Fruit fly (Drosophila melanogaster): Measurements from ENCODE around the gene TSG101.

The TSG101 gene

DNA sequence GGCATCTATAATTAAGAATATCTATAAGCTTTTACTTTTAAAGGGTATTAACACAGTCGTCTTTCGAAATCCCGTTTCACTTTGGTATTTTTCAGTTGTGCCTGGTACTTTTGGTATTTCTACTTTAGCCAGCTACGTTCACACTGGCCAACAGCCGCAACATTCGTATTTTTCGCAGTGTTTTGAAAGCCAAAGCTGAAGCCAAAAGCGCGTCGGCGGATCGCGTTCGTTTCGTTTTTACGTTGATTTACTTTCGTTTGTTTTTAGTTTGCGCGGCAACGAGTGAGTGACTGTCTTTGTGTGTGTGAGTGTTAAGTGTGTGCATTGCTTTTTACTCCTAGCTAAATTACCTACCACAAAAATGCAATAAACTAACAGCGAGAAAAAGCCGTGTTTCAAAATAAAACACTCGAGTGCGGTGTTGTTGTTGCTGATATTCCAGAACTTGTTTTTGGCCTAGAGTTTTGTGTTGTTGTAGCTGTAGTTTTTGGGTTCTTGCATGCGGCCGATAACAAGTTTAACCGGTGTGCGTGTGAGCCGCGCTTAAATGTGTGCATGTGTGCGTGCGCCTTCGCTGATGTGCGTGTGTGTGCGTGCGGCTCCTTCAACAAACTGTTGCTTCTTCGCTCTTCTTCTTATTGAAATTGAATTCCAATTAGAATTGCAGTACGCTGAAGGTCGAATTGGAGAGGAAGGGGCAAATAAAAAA is 23.2 kb downstream of the TSG101 start, which contains the start of gene Lmpt (continued):
- no peak for TF ChIP-seq kay (GFP tag; optimal IDR thresholded peaks at IDR 0.05)
- TF ChIP-seq CG14441 (GFP tag; IDR thresholded peaks at IDR 0.05), result no peak
- no peak for TF ChIP-seq CG15011 (GFP tag; optimal IDR thresholded peaks at IDR 0.05)
- no peak for TF ChIP-seq sima (GFP tag; optimal IDR thresholded peaks at IDR 0.05)
- peak; percentile 7 for TF ChIP-seq BEAF-32 (GFP tag; optimal IDR thresholded peaks at IDR 0.05)
- TF ChIP-seq CG9876 (GFP tag; optimal IDR thresholded peaks at IDR 0.05), result no peak
- TF ChIP-seq kah (GFP tag; optimal IDR thresholded peaks at IDR 0.05), result no peak
- no peak for TF ChIP-seq CG12219 (GFP tag; optimal IDR thresholded peaks at IDR 0.05)
- no peak for TF ChIP-seq Ssrp (tag; optimal IDR thresholded peaks at IDR 0.05)
- no peak for TF ChIP-seq Doc3 (GFP tag; IDR thresholded peaks at IDR 0.05; ENCODE audit: partially characterized antibody)
- TF ChIP-seq her (GFP tag; optimal IDR thresholded peaks at IDR 0.05), result no peak
- TF ChIP-seq CG6175 (GFP tag; IDR thresholded peaks at IDR 0.05), result no peak; the same call in 2 of the 3 replicates
- no peak for TF ChIP-seq Nf-YA (GFP tag; IDR thresholded peaks at IDR 0.05)
- no peak for TF ChIP-seq Sox102F (GFP tag; optimal IDR thresholded peaks at IDR 0.05)
- no peak for TF ChIP-seq CG18599 (GFP tag; optimal IDR thresholded peaks at IDR 0.05)
- TF ChIP-seq fd102C (GFP tag; optimal IDR thresholded peaks at IDR 0.05), result no peak
- TF ChIP-seq CG13894 (tag; optimal IDR thresholded peaks at IDR 0.05), result no peak
- TF ChIP-seq CG17568 (GFP tag; optimal IDR thresholded peaks at IDR 0.05), result no peak
- TF ChIP-seq repo (GFP tag; optimal IDR thresholded peaks at IDR 0.05), result no peak
- no peak for TF ChIP-seq CG1832 (GFP tag; optimal IDR thresholded peaks at IDR 0.05)
- no peak for TF ChIP-seq dimm (GFP tag; IDR thresholded peaks at IDR 0.05)
- TF ChIP-seq sug (tag; optimal IDR thresholded peaks at IDR 0.05), result peak; percentile 25
- no peak for TF ChIP-seq CG17186 (GFP tag; optimal IDR thresholded peaks at IDR 0.05)
- TF ChIP-seq CG16863 (GFP tag; optimal IDR thresholded peaks at IDR 0.05), result no peak
- no peak for TF ChIP-seq pnt (GFP tag; optimal IDR thresholded peaks at IDR 0.05)
- no peak for TF ChIP-seq crol (GFP tag; IDR thresholded peaks at IDR 0.05)
- TF ChIP-seq CG6683 (GFP tag; optimal IDR thresholded peaks at IDR 0.05), result no peak
- TF ChIP-seq CG12659 (GFP tag; optimal IDR thresholded peaks at IDR 0.05), result peak; percentile 59
- no peak for TF ChIP-seq Sry-β (GFP tag; optimal IDR thresholded peaks at IDR 0.05)
- peak; percentile 77 for TF ChIP-seq Med (GFP tag)
- TF ChIP-seq zfh1 (GFP tag; IDR thresholded peaks at IDR 0.05), result no peak
- TF ChIP-seq CG2120 (GFP tag; optimal IDR thresholded peaks at IDR 0.05), result peak; percentile 13
- TF ChIP-seq Sry-δ (GFP tag; optimal IDR thresholded peaks at IDR 0.05), result no peak
- TF ChIP-seq Oaz (GFP tag; IDR thresholded peaks at IDR 0.05), result no peak
- no peak for TF ChIP-seq CG12744 (GFP tag; optimal IDR thresholded peaks at IDR 0.05)
- no peak for TF ChIP-seq ara (GFP tag; IDR thresholded peaks at IDR 0.05)
- TF ChIP-seq CG3407 (GFP tag; optimal IDR thresholded peaks at IDR 0.05), result no peak
- TF ChIP-seq Oli (tag; optimal IDR thresholded peaks at IDR 0.05), result no peak
- peak; percentile 5 for TF ChIP-seq zen (tag; optimal IDR thresholded peaks at IDR 0.05)
- no peak for TF ChIP-seq lola (GFP tag; optimal IDR thresholded peaks at IDR 0.05)
- no peak for TF ChIP-seq CG4328 (GFP tag; optimal IDR thresholded peaks at IDR 0.05)
- TF ChIP-seq CG9727 (GFP tag; optimal IDR thresholded peaks at IDR 0.05), result no peak
- no peak for TF ChIP-seq CG34224 (GFP tag; IDR thresholded peaks at IDR 0.05; ENCODE audit: partially characterized antibody)
- TF ChIP-seq CG9932 (GFP tag; IDR thresholded peaks at IDR 0.05), result no peak
- no peak for TF ChIP-seq pho (GFP tag; optimal IDR thresholded peaks at IDR 0.05)
- no peak for TF ChIP-seq CHES-1-like (GFP tag; optimal IDR thresholded peaks at IDR 0.05)
- TF ChIP-seq CG11247 (GFP tag; IDR thresholded peaks at IDR 0.05), result no peak
- TF ChIP-seq Gug (GFP tag; IDR thresholded peaks at IDR 0.05), result no peak
- TF ChIP-seq CG9797 (GFP tag; optimal IDR thresholded peaks at IDR 0.05), result peak; percentile 84
- TF ChIP-seq Optix (GFP tag; IDR thresholded peaks at IDR 0.05), result no peak
